Worm (Caenorhabditis elegans): ENCODE data around the gene T13C5.10.

Gene T13C5.10

ce11 chrX:6230669-6231068 is 42.7 kb downstream of the T13C5.10 start, which contains the start of gene lite-1:
TSS of gene lite-1 (minus strand) at chrX:6230769.
- no peak for TF ChIP-seq unc-62 (GFP tag; optimal IDR thresholded peaks at IDR 0.05)

- no peak for TF ChIP-seq unc-62 (GFP tag; optimal IDR thresholded peaks at IDR 0.05)
These were observed 45.2 kb downstream of the T13C5.10 start, which contains the start of gene C14F11.4 for ce11 chrX:6232998-6233626. TSS of gene C14F11.4 (minus strand) at chrX:6233048.

ce11 chrX:6235443-6235842 is 47.5 kb downstream of the T13C5.10 start, which contains the start of gene hsp-43:
TSS of gene hsp-43 (minus strand) at chrX:6235543.
- TF ChIP-seq unc-62 (GFP tag; optimal IDR thresholded peaks at IDR 0.05) = no peak

ce11 chrX:6238973-6239372 is 51.0 kb downstream of the T13C5.10 start, which contains the start of gene rml-3:
TSS of gene rml-3 (minus strand) at chrX:6239065.
- TF ChIP-seq unc-62 (GFP tag; optimal IDR thresholded peaks at IDR 0.05) = no peak
